Fruit fly (Drosophila melanogaster): Measurements from ENCODE around the gene brwl.

Gene brwl

dm6 chr2L:9584098-9584703 lies 15.5 kb downstream of the brwl start (continued):
- no peak for TF ChIP-seq Hr3 (GFP tag; optimal IDR thresholded peaks at IDR 0.05)
- TF ChIP-seq mirr (GFP tag; optimal IDR thresholded peaks at IDR 0.05), result no peak
- no peak for TF ChIP-seq CG33557 (GFP tag; optimal IDR thresholded peaks at IDR 0.05)
- no peak for TF ChIP-seq gfzf (GFP tag; optimal IDR thresholded peaks at IDR 0.05)
- TF ChIP-seq jigr1 (GFP tag; IDR thresholded peaks at IDR 0.05), result no peak
- TF ChIP-seq insv (GFP tag; optimal IDR thresholded peaks at IDR 0.05), result peak in 1 of 2 experiments; percentile 71
- no peak for TF ChIP-seq CkIIα-i1 (GFP tag; IDR thresholded peaks at IDR 0.05)
- TF ChIP-seq otp (GFP tag; IDR thresholded peaks at IDR 0.05), result no peak
- no peak for TF ChIP-seq CG10462 (GFP tag; optimal IDR thresholded peaks at IDR 0.05)
- TF ChIP-seq tll (GFP tag; optimal IDR thresholded peaks at IDR 0.05), result peak in 1 of 2 experiments; percentile 94
- TF ChIP-seq CG18262 (tag; optimal IDR thresholded peaks at IDR 0.05), result no peak
- no peak for TF ChIP-seq CG1233 (GFP tag; optimal IDR thresholded peaks at IDR 0.05)
- TF ChIP-seq ac (GFP tag; optimal IDR thresholded peaks at IDR 0.05), result peak; percentile 17
- peak; percentile 46 for TF ChIP-seq oc (tag; optimal IDR thresholded peaks at IDR 0.05)

dm6 chr2L:9585942-9586341 lies 17.3 kb downstream of the brwl start:
- TF ChIP-seq p53 (GFP tag; optimal IDR thresholded peaks at IDR 0.05), result no peak
- TF ChIP-seq CG32767 (GFP tag; IDR thresholded peaks at IDR 0.05), result no peak
- no peak for TF ChIP-seq CG11398 (GFP tag; optimal IDR thresholded peaks at IDR 0.05)
- no peak for TF ChIP-seq Fer3 (tag; optimal IDR thresholded peaks at IDR 0.05)
- TF ChIP-seq tna (GFP tag; IDR thresholded peaks at IDR 0.05; ENCODE audit: partially characterized antibody), result no peak
- no peak for TF ChIP-seq vfl (GFP tag; optimal IDR thresholded peaks at IDR 0.05)
- TF ChIP-seq ken (GFP tag; IDR thresholded peaks at IDR 0.05), result no peak
- TF ChIP-seq sc (optimal IDR thresholded peaks at IDR 0.05), result no peak
- TF ChIP-seq sc (GFP tag; optimal IDR thresholded peaks at IDR 0.05), result no peak
- TF ChIP-seq hbn (GFP tag; IDR thresholded peaks at IDR 0.05; ENCODE audit: partially characterized antibody), result no peak
- no peak for TF ChIP-seq CG18476 (GFP tag; optimal IDR thresholded peaks at IDR 0.05)
- no peak for TF ChIP-seq Taf1 (GFP tag; IDR thresholded peaks at IDR 0.05)
- no peak; the same call in 2 of the 3 replicates for TF ChIP-seq CG34422 (GFP tag; IDR thresholded peaks at IDR 0.05)
- TF ChIP-seq CG15479 (GFP tag; optimal IDR thresholded peaks at IDR 0.05), result no peak
- TF ChIP-seq CG6254 (GFP tag; optimal IDR thresholded peaks at IDR 0.05), result peak; percentile 36
- no peak for TF ChIP-seq CG14441 (GFP tag; IDR thresholded peaks at IDR 0.05)
- no peak for TF ChIP-seq Vsx1 (GFP tag; optimal IDR thresholded peaks at IDR 0.05)
- TF ChIP-seq sqz (GFP tag; optimal IDR thresholded peaks at IDR 0.05), result no peak
- no peak for TF ChIP-seq sima (GFP tag; optimal IDR thresholded peaks at IDR 0.05)
- no peak for TF ChIP-seq Oaz (GFP tag; IDR thresholded peaks at IDR 0.05)
- peak; percentile 36 for TF ChIP-seq trem (tag; optimal IDR thresholded peaks at IDR 0.05)
- TF ChIP-seq CG1647 (GFP tag; optimal IDR thresholded peaks at IDR 0.05), result no peak
- peak; percentile 83 for TF ChIP-seq CG2712 (tag; optimal IDR thresholded peaks at IDR 0.05)
- TF ChIP-seq h (optimal IDR thresholded peaks at IDR 0.05), result no peak
- no peak for TF ChIP-seq HmgD (GFP tag; optimal IDR thresholded peaks at IDR 0.05)
- no peak for TF ChIP-seq CG13287 (GFP tag; IDR thresholded peaks at IDR 0.05; ENCODE audit: partially characterized antibody)
- TF ChIP-seq scrt (GFP tag; optimal IDR thresholded peaks at IDR 0.05), result no peak
- no peak for TF ChIP-seq gce (GFP tag; IDR thresholded peaks at IDR 0.05)
- TF ChIP-seq CG3726 (GFP tag; IDR thresholded peaks at IDR 0.05), result no peak
- peak; percentile 74 for TF ChIP-seq vvl (GFP tag; IDR thresholded peaks at IDR 0.05)
- no peak for TF ChIP-seq Camta (GFP tag; optimal IDR thresholded peaks at IDR 0.05)
- no peak for TF ChIP-seq CG10431 (GFP tag; optimal IDR thresholded peaks at IDR 0.05)
- TF ChIP-seq Nf-YC (tag; optimal IDR thresholded peaks at IDR 0.05), result no peak
- no peak for TF ChIP-seq da (GFP tag; optimal IDR thresholded peaks at IDR 0.05)
- TF ChIP-seq Abd-B (GFP tag; optimal IDR thresholded peaks at IDR 0.05), result no peak
- TF ChIP-seq CG10654 (GFP tag; optimal IDR thresholded peaks at IDR 0.05), result no peak
- TF ChIP-seq dysf (GFP tag; IDR thresholded peaks at IDR 0.05), result no peak
